Fruit fly (Drosophila melanogaster): Measurements from ENCODE around the gene mnb.
A peak's percentile ranks its signal among the peaks of the same experiment; 100 is the strongest.

mnb gene

DNA sequence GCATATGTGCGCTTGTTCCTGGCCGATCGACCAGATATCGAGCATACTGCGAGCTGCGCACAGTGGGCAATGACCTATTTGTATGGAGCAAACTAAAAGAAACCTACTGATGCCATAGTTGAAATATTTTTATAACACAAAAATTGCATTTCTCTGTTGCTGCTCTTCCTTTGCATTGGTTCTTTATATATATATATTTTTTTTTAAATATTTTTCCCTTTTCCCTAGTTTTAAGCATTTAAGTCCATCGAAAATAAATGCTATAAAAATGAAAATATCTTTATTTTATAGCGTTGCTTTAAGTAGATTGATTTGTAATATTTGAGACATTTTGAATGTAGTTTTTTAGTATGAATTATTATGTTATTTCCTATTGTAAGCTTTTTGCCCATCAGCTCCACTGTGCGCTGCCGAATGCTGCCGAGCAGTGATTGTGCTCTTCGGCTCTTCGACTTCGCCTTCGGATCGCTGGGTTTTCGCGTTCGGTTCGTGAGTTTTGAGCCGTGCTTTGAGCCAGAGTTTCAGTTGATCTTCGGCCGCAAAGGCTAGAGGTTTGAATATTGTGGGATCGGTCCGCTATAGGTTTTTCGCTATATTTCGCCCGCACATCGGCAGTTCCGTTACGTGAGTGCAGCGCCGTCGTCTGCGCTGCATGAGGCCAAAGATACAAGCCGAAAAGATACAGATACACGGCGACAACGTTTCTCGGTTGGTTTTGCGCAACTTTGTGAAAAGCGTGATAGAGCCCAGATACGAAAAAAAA, 24.1 kb upstream of the mnb start, which contains the start of gene CG6847 (continued):
- TF ChIP-seq prd (optimal IDR thresholded peaks at IDR 0.05): no peak
- TF ChIP-seq prd (GFP tag; IDR thresholded peaks at IDR 0.05): peak; percentile 62; the same call in 2 of the 3 replicates
- no peak for TF ChIP-seq CG10147 (GFP tag; optimal IDR thresholded peaks at IDR 0.05)

dm6 chrX:17910606-17910940, 23.6 kb upstream of the mnb start:
- 0 out of 2 replicates have a peak, but pooled peaks have one; percentile 22 for TF ChIP-seq crol (GFP tag; IDR thresholded peaks at IDR 0.05)
- 0 out of 2 replicates have a peak, but pooled peaks have one; percentile 12 for TF ChIP-seq CG10321 (GFP tag; IDR thresholded peaks at IDR 0.05)
- no peak for TF ChIP-seq TFAM (GFP tag; optimal IDR thresholded peaks at IDR 0.05)
- TF ChIP-seq CG12769 (tag; optimal IDR thresholded peaks at IDR 0.05): peak; percentile 71
- peak; percentile 73 for TF ChIP-seq grn (GFP tag; optimal IDR thresholded peaks at IDR 0.05)

DNA sequence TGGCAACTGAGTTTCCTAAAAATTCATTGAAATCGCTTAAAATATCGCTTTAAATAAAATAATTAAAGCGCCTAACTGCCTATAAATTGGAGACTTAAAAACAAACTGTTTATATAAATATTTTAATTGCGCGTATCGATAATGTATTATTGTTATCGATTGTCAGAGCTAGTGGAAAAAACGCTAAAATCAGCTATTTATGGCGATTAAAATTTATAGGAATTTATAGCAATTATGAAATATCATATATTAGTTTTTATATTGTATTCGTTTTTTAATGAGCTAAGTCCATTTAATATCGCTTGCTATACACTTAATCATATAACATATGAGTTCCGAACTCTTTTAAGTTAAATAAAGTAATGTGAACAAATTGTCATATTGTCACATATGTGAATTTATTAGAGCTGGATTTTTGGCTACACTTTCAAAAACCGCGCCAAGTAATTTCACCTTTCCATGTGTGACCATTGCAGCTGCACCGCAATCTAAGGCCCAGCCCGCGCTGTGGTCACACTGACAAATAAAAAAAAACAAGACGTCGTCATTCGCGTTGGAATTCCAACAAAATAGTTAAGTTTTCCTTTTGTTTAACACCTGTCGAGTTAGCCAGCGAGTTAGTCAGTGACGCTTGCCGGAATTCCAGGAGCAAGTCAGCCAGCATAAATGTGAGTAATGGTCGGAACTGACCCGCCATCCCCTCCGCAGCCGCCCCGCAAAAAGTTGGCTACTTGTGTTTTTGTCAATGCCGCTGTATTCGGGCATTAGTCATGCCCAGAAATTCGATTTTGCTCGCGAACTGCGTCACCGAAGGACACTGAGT, 20.4 kb upstream of the mnb start, which contains the start of the genes CG7772 and Vps4:
Gene CG7772, minus strand, starts transcription at position 78 of the 823 bp plus-strand sequence.
Gene Vps4, plus strand, starts transcription at position 509 of the 823 bp plus-strand sequence.
- TF ChIP-seq CG2129 (GFP tag; IDR thresholded peaks at IDR 0.05; ENCODE audit: partially characterized antibody) (no peak), CG12659 (GFP tag; optimal IDR thresholded peaks at IDR 0.05) (peak; percentile 37), Opbp (GFP tag; IDR thresholded peaks at IDR 0.05; ENCODE audit: partially characterized antibody) (0 out of 3 replicates have a peak, but pooled peaks have one; percentile 34), Eip74EF (GFP tag; optimal IDR thresholded peaks at IDR 0.05) (no peak), sd (tag; optimal IDR thresholded peaks at IDR 0.05) (peak; percentile 93), zen (tag; optimal IDR thresholded peaks at IDR 0.05) (no peak), CG13624 (GFP tag; optimal IDR thresholded peaks at IDR 0.05) (no peak), CG43689 (GFP tag; IDR thresholded peaks at IDR 0.05) (no peak), abd-A (tag; optimal IDR thresholded peaks at IDR 0.05) (peak; percentile 33), nau (GFP tag; optimal IDR thresholded peaks at IDR 0.05) (no peak), Sry-δ (GFP tag; optimal IDR thresholded peaks at IDR 0.05) (peak; percentile 34), sisA (GFP tag; IDR thresholded peaks at IDR 0.05) (no peak), fru (optimal IDR thresholded peaks at IDR 0.05) (no peak), CG30020 (tag; optimal IDR thresholded peaks at IDR 0.05) (peak; percentile 23), Sry-β (GFP tag; optimal IDR thresholded peaks at IDR 0.05) (peak; percentile 84), sens-2 (GFP tag; IDR thresholded peaks at IDR 0.05) (no peak), Asciz (GFP tag; optimal IDR thresholded peaks at IDR 0.05) (no peak), disco-r (GFP tag; optimal IDR thresholded peaks at IDR 0.05) (no peak), CG17359 (tag; optimal IDR thresholded peaks at IDR 0.05) (peak; percentile 91), nerfin-1 (tag; optimal IDR thresholded peaks at IDR 0.05) (peak; percentile 31), CG6813 (GFP tag; optimal IDR thresholded peaks at IDR 0.05) (no peak), da (GFP tag; optimal IDR thresholded peaks at IDR 0.05) (no peak), CG1024 (GFP tag; IDR thresholded peaks at IDR 0.05) (no peak), bigmax (GFP tag; optimal IDR thresholded peaks at IDR 0.05) (no peak), CG12219 (GFP tag; optimal IDR thresholded peaks at IDR 0.05) (no peak), E2f1 (GFP tag; IDR thresholded peaks at IDR 0.05) (no peak), CG12236 (GFP tag; optimal IDR thresholded peaks at IDR 0.05) (no peak), danr (GFP tag; IDR thresholded peaks at IDR 0.05) (no peak), CG4617 (GFP tag; optimal IDR thresholded peaks at IDR 0.05; ENCODE audit: borderline replicate concordance) (peak; percentile 68), sna (GFP tag; IDR thresholded peaks at IDR 0.05; ENCODE audit: partially characterized antibody) (0 out of 2 replicates have a peak, but pooled peaks have one; percentile 43), CG32772 (GFP tag; IDR thresholded peaks at IDR 0.05) (peak; percentile 71), Dll (GFP tag; IDR thresholded peaks at IDR 0.05; ENCODE audit: partially characterized antibody) (peak; percentile 50; the same call in 1 of the 4 replicates), CG3407 (GFP tag; optimal IDR thresholded peaks at IDR 0.05) (no peak), gsb (GFP tag; IDR thresholded peaks at IDR 0.05) (no peak), CG2678 (tag; optimal IDR thresholded peaks at IDR 0.05) (no peak), seq (GFP tag; IDR thresholded peaks at IDR 0.05) (no peak)

Data from whole organism, embryonic.